Worm (Caenorhabditis elegans) whole organism, mixed stage, embryonic: ENCODE measurements around the gene chil-17.

ENCODE experiments used
- M03D4.4 ChIP-seq: sonication (generic microtip); optimal IDR thresholded peaks from 2 replicates; lab custom pipeline; 2017; ENCODE audit warnings: mild to moderate bottlenecking, missing genetic modification characterization, missing compliant biosample characterization
- bed-3 ChIP-seq: fragments of 200-800 bp; sonication (Bioruptor generic); optimal IDR thresholded peaks from 3 replicates; lab custom pipeline; 2018; ENCODE audit warnings: mild to moderate bottlenecking, missing genetic modification characterization, moderate library complexity, missing compliant biosample characterization
- blmp-1 ChIP-seq: fragments of 150-350 bp; optimal IDR thresholded peaks from 2 replicates; lab custom pipeline; 2014; ENCODE audit warnings: missing biosample characterization, missing genetic modification characterization
- ceh-39 ChIP-seq: fragments of 150-350 bp; optimal IDR thresholded peaks from 2 replicates; lab custom pipeline; 2014; ENCODE audit warnings: missing biosample characterization, missing genetic modification characterization
- ceh-43 ChIP-seq: fragments of 200-800 bp; sonication (Bioruptor generic); optimal IDR thresholded peaks from 2 replicates; lab custom pipeline; 2018; ENCODE audit warnings: mild to moderate bottlenecking, missing genetic modification characterization, moderate library complexity, missing compliant biosample characterization
- ceh-83 ChIP-seq: fragments of 200-800 bp; sonication (Bioruptor generic); optimal IDR thresholded peaks from 2 replicates; lab custom pipeline; 2018; ENCODE audit warnings: mild to moderate bottlenecking, missing genetic modification characterization, missing compliant biosample characterization
- ces-1 ChIP-seq: fragments of 150-350 bp; optimal IDR thresholded peaks from 2 replicates; lab custom pipeline; 2014; ENCODE audit warnings: missing biosample characterization, missing genetic modification reagents, missing genetic modification characterization
- cnd-1 ChIP-seq: fragments of 200-800 bp; sonication (Bioruptor generic); optimal IDR thresholded peaks from 2 replicates; lab custom pipeline; 2018; ENCODE audit warnings: mild to moderate bottlenecking, missing genetic modification characterization, missing compliant biosample characterization
- drap-1 ChIP-seq: fragments of 200-800 bp; sonication (Bioruptor generic); optimal IDR thresholded peaks from 3 replicates; lab custom pipeline; 2018; ENCODE audit warnings: mild to moderate bottlenecking, missing genetic modification characterization, missing compliant biosample characterization
- elt-1 ChIP-seq: sonication (generic microtip); optimal IDR thresholded peaks from 2 replicates; lab custom pipeline; 2017; ENCODE audit warnings: missing genetic modification characterization, mild to moderate bottlenecking, missing compliant biosample characterization, antibody characterized with exemption, moderate library complexity, borderline replicate concordance; ENCODE audit not compliant: insufficient read depth
- elt-3 ChIP-seq: fragments of 150-350 bp; optimal IDR thresholded peaks from 2 replicates; lab custom pipeline; 2014; ENCODE audit warnings: missing biosample characterization, missing genetic modification characterization
- flh-1 ChIP-seq: fragments of 200-800 bp; sonication (Bioruptor generic); optimal IDR thresholded peaks from 2 replicates; lab custom pipeline; 2018; ENCODE audit warnings: mild to moderate bottlenecking, missing genetic modification characterization, moderate library complexity, missing compliant biosample characterization
- ham-2 ChIP-seq: fragments of 200-800 bp; sonication (Bioruptor generic); optimal IDR thresholded peaks from 2 replicates; lab custom pipeline; 2018; ENCODE audit warnings: mild to moderate bottlenecking, missing genetic modification characterization, missing compliant biosample characterization
- hlh-1 ChIP-seq: fragments of 150-350 bp; optimal IDR thresholded peaks from 2 replicates; lab custom pipeline; 2014; ENCODE audit warnings: missing biosample characterization, missing genetic modification reagents, missing genetic modification characterization
- lin-32 ChIP-seq: fragments of 200-800 bp; sonication (Bioruptor generic); optimal IDR thresholded peaks from 2 replicates; lab custom pipeline; 2018; ENCODE audit warnings: mild to moderate bottlenecking, missing genetic modification characterization, missing compliant biosample characterization
- lsy-2 ChIP-seq: fragments of 150-350 bp; optimal IDR thresholded peaks from 2 replicates; lab custom pipeline; 2014; ENCODE audit warnings: missing biosample characterization, missing genetic modification characterization
- nhr-12 ChIP-seq: fragments of 150-350 bp; optimal IDR thresholded peaks from 2 replicates; lab custom pipeline; 2014; ENCODE audit warnings: missing biosample characterization, missing genetic modification characterization
- nhr-2 ChIP-seq: fragments of 150-350 bp; optimal IDR thresholded peaks from 2 replicates; lab custom pipeline; 2014; ENCODE audit warnings: missing biosample characterization, missing genetic modification characterization
- nhr-237 ChIP-seq: fragments of 150-350 bp; optimal IDR thresholded peaks from 2 replicates; lab custom pipeline; 2014; ENCODE audit warnings: missing biosample characterization, missing genetic modification characterization
- nhr-28 ChIP-seq: fragments of 150-350 bp; optimal IDR thresholded peaks from 2 replicates; lab custom pipeline; 2014; ENCODE audit warnings: missing biosample characterization, missing genetic modification characterization
- nhr-76 ChIP-seq: sonication (generic microtip); optimal IDR thresholded peaks from 2 replicates; lab custom pipeline; 2017; ENCODE audit warnings: missing biosample characterization, missing genetic modification characterization
- pha-4 ChIP-seq: fragments of 150-350 bp; optimal IDR thresholded peaks from 2 replicates; lab custom pipeline; 2018; ENCODE audit warnings: missing biosample characterization, missing genetic modification reagents, missing genetic modification characterization
- snpc-4 ChIP-seq: fragments of 150-350 bp; optimal IDR thresholded peaks from 2 replicates; lab custom pipeline; 2014; ENCODE audit warnings: missing biosample characterization, missing genetic modification characterization
- sptf-1 ChIP-seq: sonication (generic microtip); optimal IDR thresholded peaks from 2 replicates; lab custom pipeline; 2017; ENCODE audit warnings: mild to moderate bottlenecking, missing genetic modification characterization, moderate library complexity, missing compliant biosample characterization
- tbx-8 ChIP-seq: fragments of 200-800 bp; sonication (Bioruptor generic); optimal IDR thresholded peaks from 2 replicates; lab custom pipeline; 2018; ENCODE audit warnings: mild to moderate bottlenecking, missing genetic modification characterization, moderate library complexity, missing compliant biosample characterization
- unc-39 ChIP-seq: fragments of 150-350 bp; optimal IDR thresholded peaks from 2 replicates; lab custom pipeline; 2014; ENCODE audit warnings: missing biosample characterization, missing genetic modification characterization
- unc-62 ChIP-seq: fragments of 150-350 bp; optimal IDR thresholded peaks from 2 replicates; lab custom pipeline; 2014; ENCODE audit warnings: missing biosample characterization, missing genetic modification reagents, missing genetic modification characterization
- zip-8 ChIP-seq: fragments of 150-350 bp; optimal IDR thresholded peaks from 2 replicates; lab custom pipeline; 2014; ENCODE audit warnings: missing biosample characterization, missing genetic modification characterization
- ztf-11 ChIP-seq: fragments of 150-350 bp; optimal IDR thresholded peaks from 2 replicates; lab custom pipeline; 2014; ENCODE audit warnings: missing biosample characterization, missing genetic modification characterization

The chil-17 gene

ce11 chrII:9427644-9428043, 12.3 kb downstream of the chil-17 start, which contains the start of gene M176.5:
M176.5 (minus strand) TSS chrII:9427744.
- TF ChIP-seq cnd-1 (tag; lab: Kevin White, UChicago): no peak
- no peak for TF ChIP-seq ceh-43 (GFP tag; lab: Kevin White, UChicago)
- no peak for TF ChIP-seq nhr-2
- TF ChIP-seq nhr-12 (tag; lab: Kevin White, UChicago): no peak
- TF ChIP-seq drap-1 (GFP tag; lab: Kevin White, UChicago): no peak
- TF ChIP-seq ceh-83 (GFP tag; lab: Kevin White, UChicago): no peak
- no peak for TF ChIP-seq unc-39
- TF ChIP-seq unc-62: no peak
- no peak for TF ChIP-seq M03D4.4 (tag; lab: Kevin White, UChicago)
- no peak for TF ChIP-seq lin-32 (GFP tag; lab: Kevin White, UChicago)
- TF ChIP-seq nhr-76: no peak
- no peak for TF ChIP-seq lsy-2 (tag; lab: Kevin White, UChicago)
- TF ChIP-seq elt-1 (tag; lab: Kevin White, UChicago): no peak
- no peak for TF ChIP-seq blmp-1 (tag; lab: Kevin White, UChicago)
- TF ChIP-seq zip-8: no peak
- TF ChIP-seq nhr-28: no peak
- TF ChIP-seq ceh-39 (tag; lab: Kevin White, UChicago): no peak
- no peak for TF ChIP-seq flh-1 (GFP tag; lab: Kevin White, UChicago)
- no peak for TF ChIP-seq bed-3 (GFP tag; lab: Kevin White, UChicago)

ce11 chrII:9426076-9426475, 13.9 kb downstream of the chil-17 start, which contains the start of gene M176.10:
M176.10 (minus strand) TSS chrII:9426176.
- TF ChIP-seq M03D4.4 (tag; lab: Kevin White, UChicago): no peak
- no peak for TF ChIP-seq ztf-11

- TF ChIP-seq lin-32 (GFP tag; lab: Kevin White, UChicago) (no peak), tbx-8 (no peak), bed-3 (GFP tag; lab: Kevin White, UChicago) (no peak), ceh-43 (GFP tag; lab: Kevin White, UChicago) (no peak), elt-3 (tag; lab: Kevin White, UChicago) (no peak), lsy-2 (tag; lab: Kevin White, UChicago) (no peak), zip-8 (no peak), ceh-39 (tag; lab: Kevin White, UChicago) (no peak), cnd-1 (tag; lab: Kevin White, UChicago) (no peak), nhr-237 (no peak), drap-1 (GFP tag; lab: Kevin White, UChicago) (no peak), ztf-11 (no peak)
These were observed 18.0 kb downstream of the chil-17 start, which contains the start of gene M176.11 for ce11 chrII:9421969-9422368. M176.11 (plus strand) TSS chrII:9422269.

- TF ChIP-seq bed-3 (GFP tag; lab: Kevin White, UChicago) (no peak), pha-4 (tag; lab: Kevin White, UChicago) (no peak)
These were observed 21.0 kb downstream of the chil-17 start for ce11 chrII:9418843-9419532.

ce11 chrII:9418065-9418567, 21.8 kb downstream of the chil-17 start, which contains the start of the genes M176.4 and M176.16:
M176.4 (plus strand) TSS chrII:9418365.
M176.16 (plus strand) TSS chrII:9418517.
- TF ChIP-seq nhr-76: no peak
- no peak for TF ChIP-seq sptf-1
- TF ChIP-seq ztf-11: no peak
- no peak for TF ChIP-seq snpc-4 (tag; lab: Kevin White, UChicago)
- TF ChIP-seq ces-1 (GFP tag; lab: Kevin White, UChicago): no peak
- TF ChIP-seq tbx-8: no peak
- no peak for TF ChIP-seq elt-1 (tag; lab: Kevin White, UChicago)
- TF ChIP-seq lsy-2 (tag; lab: Kevin White, UChicago): no peak
- TF ChIP-seq nhr-28: no peak
- no peak for TF ChIP-seq ham-2 (GFP tag; lab: Kevin White, UChicago)
- no peak for TF ChIP-seq M03D4.4 (tag; lab: Kevin White, UChicago)
- TF ChIP-seq nhr-237: no peak
- no peak for TF ChIP-seq hlh-1 (tag; lab: Kevin White, UChicago)
- no peak for TF ChIP-seq flh-1 (GFP tag; lab: Kevin White, UChicago)
- no peak for TF ChIP-seq unc-62
- TF ChIP-seq blmp-1 (tag; lab: Kevin White, UChicago): no peak
- no peak for TF ChIP-seq nhr-2
- TF ChIP-seq ceh-39 (tag; lab: Kevin White, UChicago): no peak
